Worm (Caenorhabditis elegans): Measurements from ENCODE around the gene tag-321.

DNA sequence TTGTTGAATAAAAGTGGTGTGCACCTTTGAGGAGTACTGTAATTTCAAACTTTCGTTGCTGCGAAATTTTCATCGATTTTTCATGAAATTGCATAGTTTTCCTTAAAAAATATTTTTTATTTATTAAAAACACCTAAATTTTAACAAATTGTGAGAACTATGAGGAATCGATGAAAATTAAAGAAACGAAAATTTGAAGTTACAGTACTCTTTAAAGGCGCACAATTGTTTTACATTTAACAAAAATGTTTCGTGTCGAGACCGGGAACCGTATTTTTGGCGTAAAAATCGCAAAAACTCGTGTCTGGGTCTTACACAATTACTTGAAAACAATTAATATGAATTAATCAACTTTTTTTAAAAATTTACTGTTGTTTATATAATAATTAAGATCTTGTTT lies 13.5 kb downstream of the tag-321 start, which contains the start of gene rdl-1:
- TF ChIP-seq W03F9.2 (tag; optimal IDR thresholded peaks at IDR 0.05), result no peak
- TF ChIP-seq him-1 (tag; optimal IDR thresholded peaks at IDR 0.05), result no peak

Data from whole organism, L4/young adult.